Worm (Caenorhabditis elegans) whole organism, young adult: Measurements from ENCODE around the gene egl-45.

Experiments used
- F55B11.4 ChIP-seq: sonication (generic microtip); optimal IDR thresholded peaks from 2 replicates; lab custom pipeline; 2016; ENCODE audit warnings: missing compliant biosample characterization, missing genetic modification characterization, borderline replicate concordance; ENCODE audit not compliant: insufficient read depth
- akir-1 ChIP-seq: fragments of 200-800 bp; sonication (Bioruptor generic); optimal IDR thresholded peaks from 2 replicates; lab custom pipeline; 2018; ENCODE audit warnings: mild to moderate bottlenecking, missing genetic modification characterization, moderate library complexity, missing compliant biosample characterization
- ama-1 ChIP-seq, 3 experiments: fragments of 150-350 bp in 1 of 3; sonication (generic microtip) in 2 of 3; optimal IDR thresholded peaks; 2 replicates each; lab custom pipeline; 2014 to 2018; ENCODE audit warnings: missing biosample characterization in 2 of 3, missing genetic modification characterization in 2 of 3, missing genetic modification reagents in 2 of 3
- cebp-1 ChIP-seq, 2 experiments: fragments of 200-800 bp in 1 of 2; sonication (Bioruptor generic) in 1 of 2; sonication (generic microtip) in 1 of 2; IDR thresholded peaks in 1 of 2; optimal IDR thresholded peaks in 1 of 2; 2 replicates each; pipeline versions ENCODE4 v1.3.6 to Lab custom; 2017 to 2022; ENCODE audit warnings: missing compliant biosample characterization in 2 of 2, missing genetic modification characterization in 2 of 2, mild to moderate bottlenecking in 1 of 2, missing genetic modification reagents in 1 of 2, moderate library complexity in 1 of 2
- ceh-58 ChIP-seq: fragments of 200-800 bp; sonication (Bioruptor generic); IDR thresholded peaks from 2 replicates; pipeline ENCODE4 v1.3.6; 2022; ENCODE audit warnings: missing genetic modification characterization, missing compliant biosample characterization
- dox-1 ChIP-seq: fragments of 200-800 bp; sonication (Bioruptor generic); IDR thresholded peaks from 2 replicates; pipeline ENCODE4 v1.3.6; 2022; ENCODE audit warnings: missing genetic modification reagents, missing genetic modification characterization, missing compliant biosample characterization
- lir-1 ChIP-seq: fragments of 200-800 bp; sonication (Bioruptor generic); conservative IDR thresholded peaks from 2 replicates; pipeline ENCODE4 v1.3.6; 2022; ENCODE audit warnings: missing genetic modification reagents, missing genetic modification characterization, missing compliant biosample characterization
- mes-4 ChIP-seq: sonication (generic microtip); optimal IDR thresholded peaks from 2 replicates; lab custom pipeline; 2016; ENCODE audit warnings: missing genotype, missing genetic modification characterization, missing compliant biosample characterization
- mxl-1 ChIP-seq: sonication (generic microtip); optimal IDR thresholded peaks from 2 replicates; lab custom pipeline; 2016; ENCODE audit warnings: missing genetic modification characterization, missing compliant biosample characterization
- nhr-179 ChIP-seq: sonication (generic microtip); optimal IDR thresholded peaks from 2 replicates; lab custom pipeline; 2016; ENCODE audit warnings: mild to moderate bottlenecking, missing genetic modification characterization, missing compliant biosample characterization
- pha-4 ChIP-seq: fragments of 150-350 bp; sonication (generic microtip); optimal IDR thresholded peaks from 2 replicates; lab custom pipeline; 2014; ENCODE audit warnings: missing biosample characterization, missing genetic modification reagents, missing genetic modification characterization
- snpc-4 ChIP-seq, 5 experiments: fragments of 150-350 bp in 1 of 5; sonication (generic microtip) in 4 of 5; optimal IDR thresholded peaks; 2 replicates each; lab custom pipeline; 2014 to 2018; ENCODE audit warnings: missing genetic modification characterization in 5 of 5, missing biosample characterization in 3 of 5, antibody characterized with exemption in 2 of 5, mild to moderate bottlenecking in 2 of 5, missing compliant biosample characterization in 2 of 5, missing genotype in 2 of 5, moderate library complexity in 2 of 5, missing genetic modification reagents in 1 of 5

ce11 chrIII:7854494-7855184 lies 26.2 kb upstream of the egl-45 start, which contains the start of gene rpl-35:
- peak; percentile 10 for TF ChIP-seq ama-1 (optimal IDR thresholded peaks at IDR 0.05; lab: Kevin White, UChicago)
- TF ChIP-seq ama-1 (GFP tag; optimal IDR thresholded peaks at IDR 0.05; lab: Kevin White, UChicago) = peak; percentile 62 to 79
- TF ChIP-seq mes-4 (tag; lab: Kevin White, UChicago) = peak; percentile 75
- TF ChIP-seq F55B11.4 = no peak
- TF ChIP-seq pha-4 = peak; percentile 96
- TF ChIP-seq snpc-4 (GFP tag; optimal IDR thresholded peaks at IDR 0.05; lab: Kevin White, UChicago) = peak; percentile 93
- TF ChIP-seq snpc-4 (tag; optimal IDR thresholded peaks at IDR 0.05; lab: Kevin White, UChicago) = peak; percentile 90 to 95 (median 91)
- TF ChIP-seq dox-1 (GFP tag; lab: Robert Waterston, UW) = peak; percentile 100
- peak; percentile 72; the same call in 1 of the 2 replicates for TF ChIP-seq ceh-58 (GFP tag; lab: Robert Waterston, UW)
- TF ChIP-seq mxl-1 (tag; lab: Kevin White, UChicago) = peak; percentile 55
- peak; percentile 99 for TF ChIP-seq lir-1 (GFP tag; lab: Robert Waterston, UW)
- peak; percentile 97 for TF ChIP-seq cebp-1 (GFP tag; IDR thresholded peaks at IDR 0.05; lab: Robert Waterston, UW)
- peak; percentile 99 for TF ChIP-seq cebp-1 (tag; optimal IDR thresholded peaks at IDR 0.05; lab: Kevin White, UChicago)
- peak; percentile 88 for TF ChIP-seq akir-1 (GFP tag; lab: Kevin White, UChicago)
- no peak for TF ChIP-seq nhr-179 (tag; lab: Kevin White, UChicago)
